Fruit fly (Drosophila melanogaster): ENCODE results near the gene Pde6.

Pde6 gene

dm6 chr3R:14555021-14555420 is 3.1 kb downstream of the Pde6 start:
- TF ChIP-seq usp (GFP tag; optimal IDR thresholded peaks at IDR 0.05) (no peak), EcR (GFP tag; optimal IDR thresholded peaks at IDR 0.05) (no peak), psq (optimal IDR thresholded peaks at IDR 0.05) (no peak), Dll (optimal IDR thresholded peaks at IDR 0.05) (no peak), pan (optimal IDR thresholded peaks at IDR 0.05) (no peak), CG8478 (optimal IDR thresholded peaks at IDR 0.05) (no peak)

dm6 chr3R:14548752-14549151 is 9.4 kb downstream of the Pde6 start:
- TF ChIP-seq pan (optimal IDR thresholded peaks at IDR 0.05), result no peak
- TF ChIP-seq CG8478 (optimal IDR thresholded peaks at IDR 0.05), result no peak
- no peak for TF ChIP-seq usp (GFP tag; optimal IDR thresholded peaks at IDR 0.05)
- no peak for TF ChIP-seq EcR (GFP tag; optimal IDR thresholded peaks at IDR 0.05)
- TF ChIP-seq psq (optimal IDR thresholded peaks at IDR 0.05), result no peak
- no peak for TF ChIP-seq Dll (optimal IDR thresholded peaks at IDR 0.05)

DNA sequence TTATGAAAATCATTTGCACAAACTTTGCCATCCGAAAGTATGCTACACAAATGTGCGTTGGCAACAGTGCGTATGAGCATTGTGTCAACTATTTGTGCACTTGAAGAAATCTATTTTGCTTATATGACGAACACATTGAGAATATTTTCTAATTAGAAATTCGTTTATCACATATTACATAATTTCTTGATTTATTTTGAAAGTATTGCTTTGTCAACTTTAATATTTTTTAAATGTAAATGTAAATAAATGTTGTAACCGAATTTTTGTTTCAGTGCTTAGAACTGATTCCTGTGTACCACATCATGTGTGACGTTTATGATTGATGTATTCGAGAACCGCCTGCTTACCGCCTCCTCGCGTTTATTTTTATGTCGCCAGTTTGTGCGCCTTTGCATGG is 16.1 kb downstream of the Pde6 start:
- TF ChIP-seq psq (optimal IDR thresholded peaks at IDR 0.05), result no peak
- no peak for TF ChIP-seq Dll (optimal IDR thresholded peaks at IDR 0.05)
- TF ChIP-seq CG8478 (optimal IDR thresholded peaks at IDR 0.05), result no peak
- TF ChIP-seq usp (GFP tag; optimal IDR thresholded peaks at IDR 0.05), result no peak
- TF ChIP-seq EcR (GFP tag; optimal IDR thresholded peaks at IDR 0.05), result no peak
- TF ChIP-seq pan (optimal IDR thresholded peaks at IDR 0.05), result no peak

dm6 chr3R:14526657-14527056 is 31.4 kb downstream of the Pde6 start:
- TF ChIP-seq psq (optimal IDR thresholded peaks at IDR 0.05), result no peak
- TF ChIP-seq EcR (GFP tag; optimal IDR thresholded peaks at IDR 0.05), result no peak
- TF ChIP-seq usp (GFP tag; optimal IDR thresholded peaks at IDR 0.05), result no peak
- TF ChIP-seq Dll (optimal IDR thresholded peaks at IDR 0.05), result no peak
- no peak for TF ChIP-seq CG8478 (optimal IDR thresholded peaks at IDR 0.05)
- TF ChIP-seq pan (optimal IDR thresholded peaks at IDR 0.05), result no peak

dm6 chr3R:14520749-14521148 is 37.4 kb downstream of the Pde6 start, which contains the start of gene Cyp313a1:
Cyp313a1 (plus strand) TSS chr3R:14521049.
- TF ChIP-seq CG8478 (optimal IDR thresholded peaks at IDR 0.05) (no peak), pan (optimal IDR thresholded peaks at IDR 0.05) (no peak), Dll (optimal IDR thresholded peaks at IDR 0.05) (no peak), EcR (GFP tag; optimal IDR thresholded peaks at IDR 0.05) (no peak), psq (optimal IDR thresholded peaks at IDR 0.05) (no peak), usp (GFP tag; optimal IDR thresholded peaks at IDR 0.05) (no peak)

dm6 chr3R:14516742-14517141 is 41.4 kb downstream of the Pde6 start, which contains the start of gene CG34273:
CG34273 (plus strand) TSS chr3R:14517042.
- TF ChIP-seq pan (optimal IDR thresholded peaks at IDR 0.05) (no peak), EcR (GFP tag; optimal IDR thresholded peaks at IDR 0.05) (no peak), usp (GFP tag; optimal IDR thresholded peaks at IDR 0.05) (no peak), CG8478 (optimal IDR thresholded peaks at IDR 0.05) (no peak), psq (optimal IDR thresholded peaks at IDR 0.05) (no peak), Dll (optimal IDR thresholded peaks at IDR 0.05) (no peak)

DNA sequence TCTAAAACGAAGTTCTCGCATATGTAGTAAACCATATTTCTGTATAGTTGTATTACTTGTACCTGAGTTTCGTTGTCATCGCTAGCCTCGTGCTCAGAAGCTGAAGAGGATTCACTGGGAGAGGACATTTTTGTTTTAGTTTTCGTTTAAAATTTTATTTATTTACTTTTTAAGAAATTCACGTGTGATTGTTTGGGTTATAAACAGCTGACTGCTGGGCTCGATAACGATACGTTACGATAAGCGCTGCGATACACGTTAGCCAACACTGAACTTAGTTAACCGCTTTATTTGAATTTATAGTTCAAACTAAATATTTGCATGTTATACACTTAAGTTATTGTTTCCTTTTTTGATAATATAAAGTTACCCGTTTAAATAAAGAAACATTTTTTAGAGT is 44.7 kb downstream of the Pde6 start, which contains the start of gene CG8461:
Gene CG8461 (minus strand): TSS at position 218 of the 400 bp plus-strand sequence.
- TF ChIP-seq usp (GFP tag; optimal IDR thresholded peaks at IDR 0.05) (no peak), CG8478 (optimal IDR thresholded peaks at IDR 0.05) (no peak), psq (optimal IDR thresholded peaks at IDR 0.05) (no peak), EcR (GFP tag; optimal IDR thresholded peaks at IDR 0.05) (no peak), Dll (optimal IDR thresholded peaks at IDR 0.05) (no peak), pan (optimal IDR thresholded peaks at IDR 0.05) (no peak)

dm6 chr3R:14511123-14511908 is 46.8 kb downstream of the Pde6 start, which contains the start of the genes HtrA2 and mRpL11:
HtrA2 (minus strand) TSS chr3R:14511712.
mRpL11 (plus strand) TSS chr3R:14511838.
- TF ChIP-seq usp (GFP tag; optimal IDR thresholded peaks at IDR 0.05), result no peak
- TF ChIP-seq pan (optimal IDR thresholded peaks at IDR 0.05), result no peak
- no peak for TF ChIP-seq psq (optimal IDR thresholded peaks at IDR 0.05)
- no peak for TF ChIP-seq EcR (GFP tag; optimal IDR thresholded peaks at IDR 0.05)
- no peak for TF ChIP-seq CG8478 (optimal IDR thresholded peaks at IDR 0.05)
- no peak for TF ChIP-seq Dll (optimal IDR thresholded peaks at IDR 0.05)

dm6 chr3R:14505120-14505519 is 53.0 kb downstream of the Pde6 start:
- no peak for TF ChIP-seq pan (optimal IDR thresholded peaks at IDR 0.05)
- no peak for TF ChIP-seq usp (GFP tag; optimal IDR thresholded peaks at IDR 0.05)

DNA sequence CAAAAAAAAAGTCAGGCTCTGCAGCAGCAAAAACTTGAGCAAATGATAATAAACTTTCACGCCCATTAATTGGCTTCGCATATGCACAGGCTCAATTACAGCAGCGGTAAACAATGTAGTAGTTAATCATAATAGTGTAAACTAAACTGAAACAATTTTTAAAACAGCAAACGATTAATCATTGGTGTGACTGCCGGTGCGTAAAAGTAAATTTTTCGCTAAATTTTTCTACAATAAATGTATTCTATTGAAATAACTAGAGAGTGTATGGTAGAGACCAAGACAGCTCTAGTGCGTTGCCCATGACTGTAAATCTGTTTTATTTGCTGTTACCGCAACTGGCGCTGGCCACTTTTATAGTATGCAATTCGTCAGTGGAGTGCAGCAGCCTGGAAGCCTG is 60.0 kb downstream of the Pde6 start:
- TF ChIP-seq psq (optimal IDR thresholded peaks at IDR 0.05) (no peak), usp (GFP tag; optimal IDR thresholded peaks at IDR 0.05) (no peak), CG8478 (optimal IDR thresholded peaks at IDR 0.05) (no peak), EcR (GFP tag; optimal IDR thresholded peaks at IDR 0.05) (no peak), pan (optimal IDR thresholded peaks at IDR 0.05) (no peak), Dll (optimal IDR thresholded peaks at IDR 0.05) (no peak)

dm6 chr3R:14496385-14496784 is 61.7 kb downstream of the Pde6 start:
- no peak for TF ChIP-seq psq (optimal IDR thresholded peaks at IDR 0.05)
- TF ChIP-seq EcR (GFP tag; optimal IDR thresholded peaks at IDR 0.05), result no peak
- TF ChIP-seq usp (GFP tag; optimal IDR thresholded peaks at IDR 0.05), result no peak
- no peak for TF ChIP-seq CG8478 (optimal IDR thresholded peaks at IDR 0.05)
- TF ChIP-seq pan (optimal IDR thresholded peaks at IDR 0.05), result no peak
- TF ChIP-seq Dll (optimal IDR thresholded peaks at IDR 0.05), result no peak

- TF ChIP-seq pan (optimal IDR thresholded peaks at IDR 0.05) (no peak), usp (GFP tag; optimal IDR thresholded peaks at IDR 0.05) (no peak), Dll (optimal IDR thresholded peaks at IDR 0.05) (no peak), CG8478 (optimal IDR thresholded peaks at IDR 0.05) (no peak), EcR (GFP tag; optimal IDR thresholded peaks at IDR 0.05) (no peak), psq (optimal IDR thresholded peaks at IDR 0.05) (no peak)
Observed at dm6 chr3R:14493936-14494335, 64.2 kb downstream of the Pde6 start.

All from whole organism.